Worm (Caenorhabditis elegans): ENCODE results near the gene srx-68.

Gene srx-68

DNA sequence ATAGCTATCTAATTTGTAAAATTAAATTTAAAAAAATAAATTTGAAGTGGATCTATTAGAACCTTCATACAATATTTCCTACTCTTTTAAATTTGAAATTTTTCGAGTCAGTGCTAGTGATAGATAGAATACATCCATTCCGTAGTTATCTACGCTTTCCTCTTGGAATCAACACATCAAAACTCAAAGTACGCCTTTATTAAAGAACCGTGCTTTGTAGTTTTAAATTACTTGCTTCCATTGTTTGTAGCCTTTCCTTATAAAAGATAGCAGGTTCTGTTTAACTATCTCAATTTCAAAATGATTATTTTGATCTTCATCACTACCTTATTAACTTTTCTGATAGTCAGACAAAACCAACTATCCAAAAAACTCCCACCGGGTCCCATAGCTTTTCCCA is 32.5 kb downstream of the srx-68 start, which contains the start of gene cyp-35B3:
TSS of gene cyp-35B3 (plus strand) at position 301 of the 400 bp plus-strand sequence.
- TF ChIP-seq pha-2 (tag; optimal IDR thresholded peaks at IDR 0.05) (no peak), ceh-9 (tag; optimal IDR thresholded peaks at IDR 0.05) (no peak), nhr-232 (tag; optimal IDR thresholded peaks at IDR 0.05) (no peak), elt-2 (tag; optimal IDR thresholded peaks at IDR 0.05) (no peak), ahr-1 (tag; optimal IDR thresholded peaks at IDR 0.05) (no peak), ceh-45 (GFP tag; IDR thresholded peaks at IDR 0.05) (no peak), sox-4 (tag; optimal IDR thresholded peaks at IDR 0.05) (no peak), gmeb-2 (tag; optimal IDR thresholded peaks at IDR 0.05) (no peak), ceh-48 (tag; optimal IDR thresholded peaks at IDR 0.05) (no peak), pqm-1 (tag; optimal IDR thresholded peaks at IDR 0.05) (no peak), ceh-22 (tag; optimal IDR thresholded peaks at IDR 0.05) (no peak), F13H6.1 (tag; optimal IDR thresholded peaks at IDR 0.05) (no peak), rnt-1 (tag; optimal IDR thresholded peaks at IDR 0.05) (no peak), ceh-14 (tag; optimal IDR thresholded peaks at IDR 0.05) (no peak), ceh-31 (tag; optimal IDR thresholded peaks at IDR 0.05) (no peak), pros-1 (tag; optimal IDR thresholded peaks at IDR 0.05) (no peak), T23F11.4 (GFP tag; optimal IDR thresholded peaks at IDR 0.05) (no peak), ceh-30 (tag; optimal IDR thresholded peaks at IDR 0.05) (no peak), lim-6 (tag; optimal IDR thresholded peaks at IDR 0.05) (no peak), elt-4 (tag; optimal IDR thresholded peaks at IDR 0.05) (no peak)

DNA sequence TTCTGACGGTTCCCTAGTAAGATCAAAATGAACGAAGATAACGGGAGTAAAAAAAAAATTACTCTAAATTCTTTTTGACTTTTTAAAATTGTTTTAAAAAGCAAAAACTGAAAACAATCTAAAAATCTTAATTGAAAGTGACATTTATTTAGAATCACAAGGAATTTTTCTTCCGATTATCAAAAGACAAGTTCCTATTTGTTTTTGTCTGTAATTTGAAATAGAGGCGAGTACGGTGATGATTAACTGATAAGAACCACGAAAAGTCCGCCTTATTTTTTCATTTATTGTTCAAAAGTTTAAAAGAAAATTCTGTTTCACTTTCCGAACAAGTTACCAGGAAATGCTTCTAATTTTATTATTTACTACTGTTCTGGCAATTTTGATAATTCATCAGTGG is 37.2 kb downstream of the srx-68 start, which contains the start of gene dach-1:
TSS of gene dach-1 (plus strand) at position 301 of the 400 bp plus-strand sequence.
- TF ChIP-seq ttx-3 (tag; optimal IDR thresholded peaks at IDR 0.05) (no peak), ceh-48 (tag; optimal IDR thresholded peaks at IDR 0.05) (no peak), tbx-7 (tag; optimal IDR thresholded peaks at IDR 0.05) (no peak), unc-86 (tag; optimal IDR thresholded peaks at IDR 0.05) (no peak), pros-1 (tag; optimal IDR thresholded peaks at IDR 0.05) (no peak), pha-2 (tag; optimal IDR thresholded peaks at IDR 0.05) (no peak), lin-11 (tag; optimal IDR thresholded peaks at IDR 0.05) (no peak), sdc-2 (tag; optimal IDR thresholded peaks at IDR 0.05) (no peak), ceh-14 (tag; optimal IDR thresholded peaks at IDR 0.05) (no peak), elt-4 (tag; optimal IDR thresholded peaks at IDR 0.05) (no peak), ceh-2 (tag; optimal IDR thresholded peaks at IDR 0.05) (no peak), hlh-13 (GFP tag; optimal IDR thresholded peaks at IDR 0.05) (no peak)

DNA sequence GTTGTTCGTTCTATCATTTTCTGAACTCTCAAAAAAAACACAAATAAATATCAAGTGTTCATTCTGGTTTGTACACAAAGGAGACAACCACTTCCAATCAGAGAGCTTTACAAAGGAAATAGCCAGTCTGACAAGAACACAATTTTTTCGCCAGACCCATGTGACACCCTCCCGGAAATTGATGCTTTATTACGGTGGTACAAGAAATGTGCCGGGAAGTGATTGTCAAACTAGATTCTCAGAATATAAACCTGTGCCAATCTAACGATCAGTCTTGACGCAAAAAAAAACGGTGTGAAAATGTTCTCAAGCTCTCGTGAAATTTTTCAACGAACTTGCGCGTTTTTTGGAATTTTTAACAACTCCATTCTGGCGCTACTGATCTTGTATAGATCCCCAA is 41.2 kb downstream of the srx-68 start, which contains the start of gene str-247:
TSS of gene str-247 (plus strand) at position 301 of the 400 bp plus-strand sequence.
- TF ChIP-seq ceh-6 (GFP tag; optimal IDR thresholded peaks at IDR 0.05) (no peak), zip-5 (tag; optimal IDR thresholded peaks at IDR 0.05) (no peak)

DNA sequence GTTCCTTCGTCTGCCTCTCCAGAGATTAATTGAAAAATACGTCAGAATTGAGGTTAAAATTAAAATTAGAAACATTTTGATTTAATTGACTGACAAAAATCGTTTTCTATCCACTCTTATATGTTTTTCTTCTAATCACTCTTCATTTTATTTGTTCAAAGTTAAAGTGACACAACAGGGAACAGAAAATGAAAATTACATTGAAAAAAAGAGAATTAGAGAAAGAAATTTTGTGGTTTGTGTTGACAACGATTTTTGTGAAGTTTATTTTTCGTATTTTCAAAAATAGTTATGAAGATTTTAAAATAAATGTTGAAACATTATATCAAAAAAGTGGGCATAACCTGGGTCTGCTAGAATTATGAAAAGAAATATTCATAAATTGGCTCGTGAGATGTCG is 45.0 kb downstream of the srx-68 start, which contains the start of gene cyp-34A5:
TSS of gene cyp-34A5 (minus strand) at position 101 of the 400 bp plus-strand sequence.
- no peak for TF ChIP-seq ceh-48 (tag; optimal IDR thresholded peaks at IDR 0.05)

DNA sequence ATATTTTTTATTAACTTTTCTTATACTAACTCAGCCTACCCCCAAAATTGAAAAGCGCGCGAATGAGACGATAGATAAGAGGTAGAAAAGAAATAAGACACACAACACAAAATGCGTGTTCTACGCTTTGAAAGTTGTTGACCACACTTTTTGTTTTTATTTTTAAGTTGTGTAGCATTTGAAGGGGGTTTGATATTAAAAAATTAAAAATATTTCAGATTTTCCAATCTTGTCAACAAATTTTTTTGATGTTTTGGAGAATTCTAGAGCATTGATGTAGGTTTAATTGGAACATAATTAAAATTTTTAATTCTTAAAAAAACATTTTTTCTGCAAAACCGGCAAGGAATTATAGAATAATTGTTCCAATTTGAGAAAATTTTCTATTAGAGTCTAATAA is 48.7 kb downstream of the srx-68 start, which contains the start of gene cyp-34A6:
TSS of gene cyp-34A6 (minus strand) at position 101 of the 400 bp plus-strand sequence.
- TF ChIP-seq fax-1 (tag; optimal IDR thresholded peaks at IDR 0.05) (no peak), C08G9.2 (tag; optimal IDR thresholded peaks at IDR 0.05) (no peak), unc-86 (tag; optimal IDR thresholded peaks at IDR 0.05) (no peak), hlh-15 (tag; optimal IDR thresholded peaks at IDR 0.05) (no peak), unc-55 (GFP tag; optimal IDR thresholded peaks at IDR 0.05) (no peak), pha-2 (tag; optimal IDR thresholded peaks at IDR 0.05) (no peak), K09A11.1 (tag; optimal IDR thresholded peaks at IDR 0.05; ENCODE audit: insufficient read depth) (no peak), ceh-31 (tag; optimal IDR thresholded peaks at IDR 0.05) (no peak), unc-42 (tag; optimal IDR thresholded peaks at IDR 0.05) (no peak), T23F11.4 (GFP tag; optimal IDR thresholded peaks at IDR 0.05) (no peak), odd-2 (tag; optimal IDR thresholded peaks at IDR 0.05) (no peak), hlh-6 (tag; optimal IDR thresholded peaks at IDR 0.05) (no peak)

Measured in whole organism, late embryonic.